Fruit fly (Drosophila melanogaster) whole organism, embryonic: ENCODE data around the gene CG9737.

Experiments
- Antp ChIP-seq: fragments of 200-800 bp; sonication (Bioruptor generic); optimal IDR thresholded peaks from 3 replicates; lab custom pipeline; 2016; ENCODE audit warnings: missing biosample characterization, missing genetic modification characterization
- Atf6 ChIP-seq: fragments of 200-800 bp; sonication (Bioruptor generic); IDR thresholded peaks from 2 replicates; pipeline ENCODE4 v1.3.6; 2022; ENCODE audit warnings: missing biosample characterization, missing genetic modification characterization
- CG10366 ChIP-seq: fragments of 200-800 bp; sonication (Bioruptor generic); IDR thresholded peaks from 2 replicates; pipeline ENCODE4 v1.3.6; 2022; ENCODE audit warnings: missing biosample characterization, missing genetic modification characterization
- CG10543 ChIP-seq: fragments of 200-800 bp; sonication (Bioruptor generic); optimal IDR thresholded peaks from 3 replicates; lab custom pipeline; 2017; ENCODE audit warnings: missing biosample characterization, mild to moderate bottlenecking, missing genetic modification characterization, moderate library complexity
- CG12391 ChIP-seq: fragments of 200-800 bp; sonication (Bioruptor generic); optimal IDR thresholded peaks from 3 replicates; lab custom pipeline; 2018; ENCODE audit warnings: missing biosample characterization, mild to moderate bottlenecking, missing genetic modification characterization, moderate library complexity
- CG14667 ChIP-seq: fragments of 200-800 bp; sonication (Bioruptor generic); IDR thresholded peaks from 2 replicates; pipeline ENCODE4 v1.3.6; 2022; ENCODE audit warnings: missing biosample characterization, missing genetic modification characterization
- CG14860 ChIP-seq: fragments of 200-800 bp; sonication (Bioruptor generic); IDR thresholded peaks from 3 replicates; pipeline ENCODE4 v1.3.6; 2022; ENCODE audit warnings: missing biosample characterization, missing genetic modification characterization; ENCODE audit not compliant: partially characterized antibody
- CG15479 ChIP-seq: fragments of 200-800 bp; sonication (Bioruptor generic); optimal IDR thresholded peaks from 3 replicates; lab custom pipeline; 2019; ENCODE audit warnings: missing biosample characterization, mild to moderate bottlenecking, missing genetic modification characterization, moderate library complexity
- CG15514 ChIP-seq: fragments of 200-800 bp; sonication (Bioruptor generic); optimal IDR thresholded peaks from 3 replicates; lab custom pipeline; 2017; ENCODE audit warnings: missing biosample characterization, missing genetic modification characterization, mild to moderate bottlenecking, moderate library complexity, missing genetic modification reagents
- CG18011 ChIP-seq: fragments of 200-800 bp; sonication (Bioruptor generic); optimal IDR thresholded peaks from 2 replicates; lab custom pipeline; 2017; ENCODE audit warnings: missing biosample characterization, missing genetic modification characterization, mild to moderate bottlenecking, moderate library complexity, missing genotype
- CG18619 ChIP-seq: fragments of 200-800 bp; sonication (Bioruptor generic); optimal IDR thresholded peaks from 3 replicates; lab custom pipeline; 2017; ENCODE audit warnings: missing biosample characterization, mild to moderate bottlenecking, missing genetic modification characterization
- CG18764 ChIP-seq: fragments of 200-800 bp; sonication (Bioruptor generic); optimal IDR thresholded peaks from 3 replicates; lab custom pipeline; 2016; ENCODE audit warnings: missing biosample characterization, missing genetic modification characterization
- CG34224 ChIP-seq: fragments of 200-800 bp; sonication (Bioruptor generic); IDR thresholded peaks from 3 replicates; pipeline ENCODE4 v1.3.6; 2022; ENCODE audit warnings: missing biosample characterization, missing genetic modification characterization; ENCODE audit not compliant: partially characterized antibody
- CG3995 ChIP-seq: fragments of 200-800 bp; sonication (Bioruptor generic); optimal IDR thresholded peaks from 3 replicates; lab custom pipeline; 2016; ENCODE audit warnings: missing biosample characterization, missing genetic modification characterization
- CG4328 ChIP-seq: fragments of 200-800 bp; sonication (Bioruptor generic); optimal IDR thresholded peaks from 3 replicates; lab custom pipeline; 2017; ENCODE audit warnings: missing biosample characterization, missing genetic modification reagents, missing genetic modification characterization
- CG6175 ChIP-seq: fragments of 200-800 bp; sonication (Bioruptor generic); IDR thresholded peaks from 3 replicates; pipeline ENCODE4 v1.3.6; 2022; ENCODE audit warnings: missing biosample characterization, missing genetic modification characterization
- CG6689 ChIP-seq: fragments of 200-800 bp; sonication (Bioruptor generic); IDR thresholded peaks from 2 replicates; pipeline ENCODE4 v1.3.6; 2022; ENCODE audit warnings: missing biosample characterization, missing genetic modification characterization
- CG6854 ChIP-seq: fragments of 200-800 bp; sonication (Bioruptor generic); optimal IDR thresholded peaks from 3 replicates; lab custom pipeline; 2017; ENCODE audit warnings: missing biosample characterization, mild to moderate bottlenecking, missing genetic modification characterization
- CG8765 ChIP-seq: fragments of 200-800 bp; sonication (Bioruptor generic); IDR thresholded peaks from 2 replicates; pipeline ENCODE4 v1.3.6; 2022; ENCODE audit warnings: missing biosample characterization, missing genetic modification characterization
- CG9609 ChIP-seq: fragments of 200-800 bp; sonication (Bioruptor generic); optimal IDR thresholded peaks from 3 replicates; lab custom pipeline; 2016; ENCODE audit warnings: missing biosample characterization, missing genetic modification characterization
- Dll ChIP-seq: fragments of 200-800 bp; sonication (Bioruptor generic); IDR thresholded peaks from 4 replicates; pipeline ENCODE4 v1.3.6; 2022; ENCODE audit warnings: missing biosample characterization, missing genetic modification characterization; ENCODE audit not compliant: partially characterized antibody
- Ets65A ChIP-seq: fragments of 200-800 bp; sonication (Bioruptor generic); peaks from one replicate; lab custom pipeline; 2016; ENCODE audit warnings: missing biosample characterization, missing genetic modification characterization
- HmgZ ChIP-seq: fragments of 200-800 bp; sonication (Bioruptor generic); optimal IDR thresholded peaks from 2 replicates; lab custom pipeline; 2018; ENCODE audit warnings: missing biosample characterization, mild to moderate bottlenecking, missing genetic modification characterization
- Hmx ChIP-seq: fragments of 200-800 bp; sonication (Bioruptor generic); optimal IDR thresholded peaks from 2 replicates; lab custom pipeline; 2016; ENCODE audit warnings: missing biosample characterization, missing genetic modification characterization
- Hr39 ChIP-seq: fragments of >200 bp; optimal IDR thresholded peaks from 2 replicates; lab custom pipeline; 2017
- Lpt ChIP-seq: fragments of >200 bp; optimal IDR thresholded peaks from 2 replicates; lab custom pipeline; 2018; ENCODE audit warnings: missing biosample characterization, missing genetic modification characterization
- NK7.1 ChIP-seq: fragments of 200-800 bp; sonication (Bioruptor generic); optimal IDR thresholded peaks from 3 replicates; lab custom pipeline; 2016; ENCODE audit warnings: missing biosample characterization, missing genetic modification characterization
- Optix ChIP-seq: fragments of 200-800 bp; sonication (Bioruptor generic); IDR thresholded peaks from 3 replicates; pipeline ENCODE4 v1.3.6; 2022; ENCODE audit warnings: missing biosample characterization, missing genetic modification characterization
- Sry-β ChIP-seq: fragments of 200-800 bp; sonication (Bioruptor generic); optimal IDR thresholded peaks from 2 replicates; lab custom pipeline; 2018; ENCODE audit warnings: missing biosample characterization, mild to moderate bottlenecking, missing genetic modification characterization, moderate library complexity
- Tbp ChIP-seq: fragments of >200 bp; optimal IDR thresholded peaks from 2 replicates; lab custom pipeline; 2018; ENCODE audit warnings: missing biosample characterization, missing genetic modification characterization
- abd-A ChIP-seq: fragments of 200-800 bp; sonication (Bioruptor generic); optimal IDR thresholded peaks from 3 replicates; lab custom pipeline; 2019; ENCODE audit warnings: missing biosample characterization, mild to moderate bottlenecking, missing genetic modification characterization, moderate library complexity
- bcd ChIP-seq: fragments of 200-800 bp; sonication (Bioruptor generic); optimal IDR thresholded peaks from 2 replicates; lab custom pipeline; 2017; ENCODE audit warnings: missing biosample characterization, mild to moderate bottlenecking, missing genetic modification characterization
- cas ChIP-seq: fragments of 200-800 bp; sonication (Bioruptor generic); IDR thresholded peaks from 2 replicates; pipeline ENCODE4 v1.3.6; 2022; ENCODE audit warnings: missing biosample characterization, missing genetic modification characterization
- crol ChIP-seq: fragments of 200-800 bp; sonication (Bioruptor generic); IDR thresholded peaks from 2 replicates; pipeline ENCODE4 v1.3.6; 2022; ENCODE audit warnings: missing biosample characterization, missing genetic modification characterization
- danr ChIP-seq: fragments of 200-800 bp; sonication (Bioruptor generic); IDR thresholded peaks from 2 replicates; pipeline ENCODE4 v1.3.6; 2022; ENCODE audit warnings: missing biosample characterization, missing genetic modification characterization
- eyg ChIP-seq: fragments of 200-800 bp; sonication (Bioruptor generic); optimal IDR thresholded peaks from 3 replicates; lab custom pipeline; 2016; ENCODE audit warnings: missing biosample characterization, missing genetic modification characterization
- fd102C ChIP-seq: fragments of 200-800 bp; sonication (Bioruptor generic); optimal IDR thresholded peaks from 2 replicates; lab custom pipeline; 2018; ENCODE audit warnings: missing biosample characterization, mild to moderate bottlenecking, missing genetic modification characterization, moderate library complexity
- gce ChIP-seq: fragments of 200-800 bp; sonication (Bioruptor generic); IDR thresholded peaks from 3 replicates; pipeline ENCODE4 v1.3.6; 2022; ENCODE audit warnings: missing biosample characterization, missing genetic modification characterization
- gcm ChIP-seq: fragments of 200-800 bp; sonication (Bioruptor generic); optimal IDR thresholded peaks from 2 replicates; lab custom pipeline; 2019; ENCODE audit warnings: missing biosample characterization, mild to moderate bottlenecking, missing genetic modification characterization, moderate library complexity
- grn ChIP-seq: fragments of 200-800 bp; sonication (Bioruptor generic); optimal IDR thresholded peaks from 3 replicates; lab custom pipeline; 2017; ENCODE audit warnings: missing biosample characterization, missing genetic modification characterization
- jing ChIP-seq: fragments of 200-800 bp; sonication (Bioruptor generic); optimal IDR thresholded peaks from 2 replicates; lab custom pipeline; 2018; ENCODE audit warnings: missing biosample characterization, mild to moderate bottlenecking, missing genetic modification characterization
- klu ChIP-seq: fragments of 200-800 bp; sonication (Bioruptor generic); IDR thresholded peaks from 2 replicates; pipeline ENCODE4 v1.3.6; 2022; ENCODE audit warnings: missing biosample characterization, missing genetic modification characterization
- knrl ChIP-seq: fragments of 200-800 bp; sonication (Bioruptor generic); IDR thresholded peaks from 3 replicates; pipeline ENCODE4 v1.3.6; 2022; ENCODE audit warnings: missing biosample characterization, missing genetic modification characterization; ENCODE audit not compliant: partially characterized antibody
- maf-S ChIP-seq: fragments of 200-800 bp; sonication (Bioruptor generic); optimal IDR thresholded peaks from 2 replicates; lab custom pipeline; 2016; ENCODE audit warnings: missing biosample characterization, missing genetic modification characterization
- nau ChIP-seq: fragments of 200-800 bp; sonication (Bioruptor generic); optimal IDR thresholded peaks from 3 replicates; lab custom pipeline; 2017; ENCODE audit warnings: missing biosample characterization, mild to moderate bottlenecking, missing genetic modification characterization, missing genetic modification reagents
- nmo ChIP-seq: fragments of 200-800 bp; sonication (Bioruptor generic); optimal IDR thresholded peaks from 2 replicates; lab custom pipeline; 2018; ENCODE audit warnings: missing biosample characterization, mild to moderate bottlenecking, missing genetic modification characterization, moderate library complexity
- p53 ChIP-seq: fragments of 200-800 bp; sonication (Bioruptor generic); optimal IDR thresholded peaks from 2 replicates; lab custom pipeline; 2016; ENCODE audit warnings: missing biosample characterization, missing genetic modification characterization
- seq ChIP-seq: fragments of 200-800 bp; sonication (Bioruptor generic); IDR thresholded peaks from 2 replicates; pipeline ENCODE4 v1.3.6; 2022; ENCODE audit warnings: missing biosample characterization, missing genetic modification characterization
- sr ChIP-seq: fragments of 200-800 bp; sonication (Bioruptor generic); IDR thresholded peaks from 3 replicates; pipeline ENCODE4 v1.3.6; 2022; ENCODE audit warnings: missing biosample characterization, missing genetic modification characterization
- sug ChIP-seq: fragments of 200-800 bp; optimal IDR thresholded peaks from 2 replicates; lab custom pipeline; 2019; ENCODE audit warnings: missing biosample characterization, mild to moderate bottlenecking, missing genetic modification characterization, moderate library complexity

The CG9737 gene

DNA sequence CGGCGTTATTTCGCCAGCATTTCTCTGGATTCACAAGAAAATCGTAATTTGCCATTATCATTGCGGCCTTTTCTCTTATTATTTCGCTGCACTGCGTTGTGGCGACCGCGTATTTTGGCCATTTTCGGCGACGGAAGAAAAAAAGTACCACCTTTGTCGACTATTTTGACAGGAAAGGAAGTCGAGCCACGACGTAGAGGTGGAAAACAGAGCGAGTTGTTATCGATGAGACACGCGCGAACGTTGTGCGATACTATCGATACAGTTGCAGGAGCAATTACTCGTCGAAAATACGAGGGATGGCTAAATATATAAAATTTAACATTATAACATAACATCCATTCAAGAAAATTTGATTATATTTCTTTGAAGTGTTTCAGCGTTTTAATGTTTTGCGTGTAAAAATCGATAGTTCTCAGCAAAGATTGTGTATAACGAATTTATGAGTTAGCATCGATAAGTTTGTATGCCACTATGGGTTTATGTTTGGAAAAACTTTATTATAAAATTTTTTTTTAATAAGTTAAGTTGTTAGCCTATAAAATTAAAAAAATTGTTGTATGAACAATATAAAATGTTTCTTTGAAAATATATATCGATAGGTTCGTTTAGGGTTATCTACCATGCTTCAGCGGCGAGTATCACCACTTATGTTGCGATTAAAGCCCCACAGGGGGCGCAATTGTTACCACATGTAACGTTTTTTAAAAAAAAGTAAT, 34.2 kb downstream of the CG9737 start, which contains the start of gene RpS7 (continued):
- TF ChIP-seq klu (GFP tag; lab: Robert Waterston, UW) (no peak), CG15514 (GFP tag; lab: Kevin White, UChicago) (peak; percentile 73), CG6689 (GFP tag; lab: Robert Waterston, UW) (peak; percentile 69), Dll (GFP tag; lab: Robert Waterston, UW) (peak; percentile 99), seq (peak; percentile 50), Ets65A (GFP tag; lab: Kevin White, UChicago) (peak; percentile 93), knrl (peak; percentile 99), CG14860 (GFP tag; lab: Robert Waterston, UW) (peak; percentile 98), CG10366 (peak; percentile 73), sr (GFP tag; lab: Robert Waterston, UW) (no peak; the same call in 1 of the 3 replicates), CG8765 (GFP tag; lab: Robert Waterston, UW) (peak; percentile 50; the same call in 1 of the 2 replicates), Sry-β (GFP tag; lab: Kevin White, UChicago) (peak; percentile 27), CG18011 (peak; percentile 28), CG6854 (peak; percentile 76), CG18764 (GFP tag; lab: Kevin White, UChicago) (peak; percentile 28), CG15479 (GFP tag; lab: Kevin White, UChicago) (no peak), danr (peak; percentile 62), HmgZ (tag; lab: Kevin White, UChicago) (peak; percentile 31), Antp (GFP tag; lab: Kevin White, UChicago) (no peak), nmo (GFP tag; lab: Kevin White, UChicago) (peak; percentile 77), nau (peak; percentile 81), Hr39 (lab: Kevin White, UChicago) (no peak), CG14667 (no peak), Tbp (no peak), p53 (GFP tag; lab: Kevin White, UChicago) (no peak), CG18619 (GFP tag; lab: Kevin White, UChicago) (peak; percentile 70), CG9609 (GFP tag; lab: Kevin White, UChicago) (no peak), CG34224 (peak; percentile 97), grn (GFP tag; lab: Kevin White, UChicago) (peak; percentile 5), abd-A (tag; lab: Kevin White, UChicago) (no peak), eyg (GFP tag; lab: Kevin White, UChicago) (peak; percentile 37), jing (GFP tag; lab: Kevin White, UChicago) (no peak), CG6175 (GFP tag; lab: Robert Waterston, UW) (peak; percentile 67; the same call in 1 of the 3 replicates), crol (GFP tag; lab: Robert Waterston, UW) (0 out of 2 replicates have a peak, but pooled peaks have one; percentile 24), fd102C (peak; percentile 63), CG12391 (tag; lab: Kevin White, UChicago) (peak; percentile 72), Atf6 (GFP tag; lab: Robert Waterston, UW) (peak; percentile 71), maf-S (GFP tag; lab: Kevin White, UChicago) (no peak), bcd (peak; percentile 87), gcm (peak; percentile 74), gce (peak; percentile 59; the same call in 1 of the 3 replicates), Optix (GFP tag; lab: Robert Waterston, UW) (peak; percentile 69; the same call in 2 of the 3 replicates), NK7.1 (peak; percentile 46), sug (tag; lab: Kevin White, UChicago) (peak; percentile 65), CG3995 (GFP tag; lab: Kevin White, UChicago) (peak; percentile 36), Lpt (GFP tag; lab: Kevin White, UChicago) (no peak), CG10543 (GFP tag; lab: Kevin White, UChicago) (peak; percentile 88), cas (GFP tag; lab: Robert Waterston, UW) (no peak), Hmx (GFP tag; lab: Kevin White, UChicago) (no peak), CG4328 (GFP tag; lab: Kevin White, UChicago) (peak; percentile 76)
